Worm (Caenorhabditis elegans) whole organism, L1 larva: ENCODE measurements around the gene srd-65.

Experiments
- blmp-1 ChIP-seq: fragments of 150-350 bp; optimal IDR thresholded peaks from 2 replicates; lab custom pipeline; 2014; ENCODE audit warnings: missing biosample characterization, missing genetic modification characterization
- nhr-11 ChIP-seq: fragments of 150-350 bp; optimal IDR thresholded peaks from 2 replicates; lab custom pipeline; 2014; ENCODE audit warnings: missing biosample characterization, missing genetic modification characterization
- nhr-28 ChIP-seq: fragments of 150-350 bp; optimal IDR thresholded peaks from 2 replicates; lab custom pipeline; 2014; ENCODE audit warnings: missing biosample characterization, missing genetic modification characterization
- xbp-1 ChIP-seq: sonication (generic microtip); optimal IDR thresholded peaks from 2 replicates; lab custom pipeline; 2016; ENCODE audit warnings: missing genetic modification characterization, missing compliant biosample characterization

DNA sequence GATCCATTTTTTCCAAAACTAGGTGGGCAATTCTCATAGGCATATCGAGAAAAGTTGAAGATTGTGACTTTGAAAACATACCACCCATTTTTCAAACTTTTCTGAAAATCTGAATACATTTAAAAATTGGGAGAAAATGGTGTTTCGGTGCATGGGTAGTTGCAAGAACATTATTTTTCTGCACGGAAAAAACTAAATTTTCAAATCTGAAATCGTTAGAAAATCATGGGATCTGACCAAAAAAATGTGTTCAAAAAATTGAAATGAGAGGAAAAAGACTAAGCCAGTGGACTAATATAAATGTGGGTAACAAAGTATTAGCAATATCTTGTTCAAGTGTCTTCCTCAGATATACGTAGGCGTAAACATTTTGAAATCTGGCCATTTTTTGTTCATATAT, 35.0 kb upstream of the srd-65 start, which contains the start of gene fbxa-43:
- TF ChIP-seq nhr-11 (tag; lab: Kevin White, UChicago) (no peak), nhr-28 (tag; lab: Kevin White, UChicago) (no peak), blmp-1 (tag; lab: Kevin White, UChicago) (no peak), xbp-1 (tag; lab: Kevin White, UChicago) (no peak)
